Worm (Caenorhabditis elegans): Measurements from ENCODE around the gene Y38H6C.4.

- TF ChIP-seq zag-1 (tag; optimal IDR thresholded peaks at IDR 0.05) (no peak), snu-23 (GFP tag; optimal IDR thresholded peaks at IDR 0.05) (no peak), lin-39 (tag; optimal IDR thresholded peaks at IDR 0.05) (no peak), lin-35 (GFP tag; optimal IDR thresholded peaks at IDR 0.05) (no peak)
Measured at ce11 chrV:20485285-20485684, 19.6 kb downstream of the Y38H6C.4 start, which contains the start of gene dhcr-7.

All from whole organism, L1 larva.